Fruit fly (Drosophila melanogaster) whole organism, embryonic: Measurements from ENCODE around the gene RpS30.
A peak's percentile ranks its signal among the peaks of the same experiment; 100 is the strongest.

Experiments
- B-H1 ChIP-seq: fragments of 200-800 bp; sonication (Bioruptor generic); IDR thresholded peaks from 3 replicates; pipeline ENCODE4 v1.3.6; 2022; ENCODE audit warnings: missing biosample characterization, missing genetic modification characterization
- B-H2 ChIP-seq: fragments of 200-800 bp; sonication (Bioruptor generic); optimal IDR thresholded peaks from 2 replicates; lab custom pipeline; 2018; ENCODE audit warnings: missing biosample characterization, mild to moderate bottlenecking, missing genetic modification characterization
- Bgb ChIP-seq: fragments of 200-800 bp; sonication (Bioruptor generic); IDR thresholded peaks from 2 replicates; pipeline ENCODE4 v1.3.6; 2022; ENCODE audit warnings: missing biosample characterization, missing genetic modification characterization; ENCODE audit not compliant: partially characterized antibody
- CG10267 ChIP-seq: fragments of 200-800 bp; sonication (Bioruptor generic); optimal IDR thresholded peaks from 2 replicates; lab custom pipeline; 2018; ENCODE audit warnings: missing biosample characterization, mild to moderate bottlenecking, missing genetic modification characterization, moderate library complexity
- CG10321 ChIP-seq: fragments of 200-800 bp; sonication (Bioruptor generic); IDR thresholded peaks from 2 replicates; pipeline ENCODE4 v1.3.6; 2022; ENCODE audit warnings: missing biosample characterization, missing genetic modification characterization
- CG10543 ChIP-seq: fragments of 200-800 bp; sonication (Bioruptor generic); optimal IDR thresholded peaks from 3 replicates; lab custom pipeline; 2017; ENCODE audit warnings: missing biosample characterization, mild to moderate bottlenecking, missing genetic modification characterization, moderate library complexity
- CG11093 ChIP-seq: fragments of 200-800 bp; sonication (Bioruptor generic); IDR thresholded peaks from 3 replicates; pipeline ENCODE4 v1.3.6; 2022; ENCODE audit warnings: missing biosample characterization, missing genetic modification characterization
- CG11560 ChIP-seq: fragments of 200-800 bp; sonication (Bioruptor generic); IDR thresholded peaks from 3 replicates; pipeline ENCODE4 v1.3.6; 2022; ENCODE audit warnings: missing biosample characterization, missing genetic modification characterization
- CG15269 ChIP-seq: fragments of 200-800 bp; sonication (Bioruptor generic); optimal IDR thresholded peaks from 2 replicates; lab custom pipeline; 2018; ENCODE audit warnings: missing biosample characterization, mild to moderate bottlenecking, missing genetic modification characterization, moderate library complexity
- CG17361 ChIP-seq: fragments of 200-800 bp; sonication (Bioruptor generic); IDR thresholded peaks from 3 replicates; pipeline ENCODE4 v1.3.6; 2022; ENCODE audit warnings: missing biosample characterization, missing genetic modification characterization
- CG17612 ChIP-seq: fragments of 200-800 bp; sonication (Bioruptor generic); IDR thresholded peaks from 2 replicates; pipeline ENCODE4 v1.3.6; 2022; ENCODE audit warnings: missing biosample characterization, missing genetic modification characterization
- CG17829 ChIP-seq: fragments of 200-800 bp; optimal IDR thresholded peaks from 2 replicates; lab custom pipeline; 2019; ENCODE audit warnings: missing biosample characterization, mild to moderate bottlenecking, missing genetic modification characterization, moderate library complexity
- CG2875 ChIP-seq: fragments of 200-800 bp; sonication (Bioruptor generic); optimal IDR thresholded peaks from 2 replicates; lab custom pipeline; 2017; ENCODE audit warnings: missing biosample characterization, mild to moderate bottlenecking, missing genetic modification characterization, missing genetic modification reagents
- CG30403 ChIP-seq: fragments of 200-800 bp; sonication (Bioruptor generic); optimal IDR thresholded peaks from 3 replicates; lab custom pipeline; 2016; ENCODE audit warnings: missing biosample characterization, missing genetic modification characterization
- CG32532 ChIP-seq: fragments of 200-800 bp; sonication (Bioruptor generic); IDR thresholded peaks from 2 replicates; pipeline ENCODE4 v1.3.6; 2022; ENCODE audit warnings: missing biosample characterization, missing genetic modification characterization
- CG32767 ChIP-seq: fragments of 200-800 bp; sonication (Bioruptor generic); IDR thresholded peaks from 2 replicates; pipeline ENCODE4 v1.3.6; 2022; ENCODE audit warnings: missing biosample characterization, missing genetic modification characterization
- CG3838 ChIP-seq: fragments of 200-800 bp; sonication (Bioruptor generic); optimal IDR thresholded peaks from 3 replicates; lab custom pipeline; 2016; ENCODE audit warnings: missing biosample characterization, missing genetic modification characterization
- CG4328 ChIP-seq: fragments of 200-800 bp; sonication (Bioruptor generic); optimal IDR thresholded peaks from 3 replicates; lab custom pipeline; 2017; ENCODE audit warnings: missing biosample characterization, missing genetic modification reagents, missing genetic modification characterization
- CG7745 ChIP-seq: fragments of 200-800 bp; sonication (Bioruptor generic); optimal IDR thresholded peaks from 2 replicates; lab custom pipeline; 2018; ENCODE audit warnings: missing biosample characterization, mild to moderate bottlenecking, missing genetic modification characterization, moderate library complexity
- CG9797 ChIP-seq: fragments of 200-800 bp; sonication (Bioruptor generic); optimal IDR thresholded peaks from 3 replicates; lab custom pipeline; 2018; ENCODE audit warnings: missing biosample characterization, mild to moderate bottlenecking, missing genetic modification characterization
- Dbx ChIP-seq: fragments of 200-800 bp; sonication (Bioruptor generic); IDR thresholded peaks from 3 replicates; pipeline ENCODE4 v1.3.6; 2022; ENCODE audit warnings: missing biosample characterization, missing genetic modification characterization
- ERR ChIP-seq: fragments of 200-800 bp; sonication (Bioruptor generic); optimal IDR thresholded peaks from 2 replicates; lab custom pipeline; 2016; ENCODE audit warnings: missing biosample characterization, missing genetic modification characterization
- Hmr ChIP-seq: fragments of 200-800 bp; sonication (Bioruptor generic); optimal IDR thresholded peaks from 3 replicates; lab custom pipeline; 2017; ENCODE audit warnings: mild to moderate bottlenecking, missing biosample characterization, missing genetic modification reagents, missing genetic modification characterization
- Lim3 ChIP-seq: fragments of 200-800 bp; sonication (Bioruptor generic); IDR thresholded peaks from 2 replicates; pipeline ENCODE4 v1.3.6; 2022; ENCODE audit warnings: missing biosample characterization, missing genetic modification characterization
- NC2α ChIP-seq: fragments of 200-800 bp; sonication (Bioruptor generic); optimal IDR thresholded peaks from 2 replicates; lab custom pipeline; 2016; ENCODE audit warnings: missing biosample characterization, missing genetic modification characterization
- NC2β ChIP-seq: fragments of 200-800 bp; sonication (Bioruptor generic); optimal IDR thresholded peaks from 2 replicates; lab custom pipeline; 2016; ENCODE audit warnings: missing biosample characterization, missing genetic modification characterization
- Sox100B ChIP-seq: fragments of 200-800 bp; sonication (Bioruptor generic); optimal IDR thresholded peaks from 3 replicates; lab custom pipeline; 2018; ENCODE audit warnings: missing biosample characterization, mild to moderate bottlenecking, missing genetic modification characterization
- Usf ChIP-seq: fragments of 200-800 bp; sonication (Bioruptor generic); optimal IDR thresholded peaks from 2 replicates; lab custom pipeline; 2017; ENCODE audit warnings: missing genotype, missing biosample characterization, missing genetic modification characterization
- ase ChIP-seq: fragments of 200-800 bp; sonication (Bioruptor generic); IDR thresholded peaks from 3 replicates; pipeline ENCODE4 v1.3.6; 2022; ENCODE audit warnings: missing biosample characterization, missing genetic modification characterization
- btn ChIP-seq: fragments of 200-800 bp; sonication (Bioruptor generic); optimal IDR thresholded peaks from 2 replicates; lab custom pipeline; 2016; ENCODE audit warnings: missing biosample characterization, missing genetic modification characterization
- dmrt11E ChIP-seq: fragments of 200-800 bp; sonication (Bioruptor generic); optimal IDR thresholded peaks from 3 replicates; lab custom pipeline; 2018; ENCODE audit warnings: missing biosample characterization, mild to moderate bottlenecking, missing genetic modification characterization, moderate library complexity
- dpn ChIP-seq, 2 experiments: fragments of 200-800 bp; sonication (Bioruptor generic); optimal IDR thresholded peaks; 3 replicates each; lab custom pipeline; 2016; ENCODE audit warnings: missing biosample characterization in 2 of 2, missing genetic modification characterization in 2 of 2
- esg ChIP-seq: fragments of 200-800 bp; sonication (Bioruptor generic); conservative IDR thresholded peaks from 2 replicates; pipeline ENCODE4 v1.3.6; 2022; ENCODE audit warnings: missing biosample characterization, missing genetic modification characterization
- eve ChIP-seq, 2 experiments: fragments of >200 bp; optimal IDR thresholded peaks; 2 replicates each; lab custom pipeline; 2017; ENCODE audit warnings: missing biosample characterization in 2 of 2, missing genetic modification characterization in 2 of 2
- ewg ChIP-seq: fragments of 200-800 bp; sonication (Bioruptor generic); optimal IDR thresholded peaks from 3 replicates; lab custom pipeline; 2017; ENCODE audit warnings: mild to moderate bottlenecking, missing biosample characterization, missing genetic modification reagents, missing genetic modification characterization
- fd64A ChIP-seq: fragments of 200-800 bp; sonication (Bioruptor generic); optimal IDR thresholded peaks from 3 replicates; lab custom pipeline; 2018; ENCODE audit warnings: missing biosample characterization, mild to moderate bottlenecking, missing genetic modification characterization
- gem ChIP-seq: fragments of 200-800 bp; sonication (Bioruptor generic); optimal IDR thresholded peaks from 2 replicates; lab custom pipeline; 2019; ENCODE audit warnings: missing biosample characterization, mild to moderate bottlenecking, missing genetic modification characterization, moderate library complexity
- grau ChIP-seq: fragments of 200-800 bp; optimal IDR thresholded peaks from 3 replicates; lab custom pipeline; 2019; ENCODE audit warnings: missing biosample characterization, mild to moderate bottlenecking, missing genetic modification characterization, moderate library complexity
- gro ChIP-seq: fragments of 200-800 bp; sonication (Bioruptor generic); optimal IDR thresholded peaks from 2 replicates; lab custom pipeline; 2016; ENCODE audit warnings: missing biosample characterization, missing genetic modification characterization
- lola ChIP-seq, 3 experiments: fragments of >200 bp in 2 of 3; fragments of 200-800 bp in 1 of 3; sonication (Bioruptor generic) in 1 of 3; optimal IDR thresholded peaks; 2 replicates each; lab custom pipeline; 2017 to 2019; ENCODE audit warnings: missing biosample characterization in 3 of 3, missing genetic modification characterization in 3 of 3, mild to moderate bottlenecking in 1 of 3, moderate library complexity in 1 of 3
- lov ChIP-seq, 2 experiments: fragments of 200-800 bp in 1 of 2; fragments of >200 bp in 1 of 2; sonication (Bioruptor generic) in 1 of 2; IDR thresholded peaks in 1 of 2; optimal IDR thresholded peaks in 1 of 2; 2 replicates in 1 of 2; 3 replicates in 1 of 2; pipeline versions ENCODE4 v1.3.6 to Lab custom; 2017 to 2022; ENCODE audit warnings: missing biosample characterization in 1 of 2, missing genetic modification characterization in 1 of 2
- org-1 ChIP-seq: fragments of 200-800 bp; sonication (Bioruptor generic); optimal IDR thresholded peaks from 2 replicates; lab custom pipeline; 2017; ENCODE audit warnings: missing biosample characterization, missing genetic modification characterization
- prd ChIP-seq, 3 experiments: fragments of >200 bp in 2 of 3; fragments of 200-800 bp in 1 of 3; sonication (Bioruptor generic) in 1 of 3; optimal IDR thresholded peaks in 2 of 3; IDR thresholded peaks in 1 of 3; 2 replicates in 2 of 3; 3 replicates in 1 of 3; pipeline versions ENCODE4 v1.3.6 to Lab custom; 2017 to 2022; ENCODE audit warnings: missing biosample characterization in 1 of 3, missing genetic modification characterization in 1 of 3
- pros ChIP-seq: fragments of 200-800 bp; sonication (Bioruptor generic); optimal IDR thresholded peaks from 3 replicates; lab custom pipeline; 2019; ENCODE audit warnings: missing biosample characterization, mild to moderate bottlenecking, missing genetic modification characterization, moderate library complexity
- tup ChIP-seq: fragments of 200-800 bp; sonication (Bioruptor generic); optimal IDR thresholded peaks from 2 replicates; lab custom pipeline; 2016; ENCODE audit warnings: missing biosample characterization, mild to moderate bottlenecking, missing genetic modification characterization, moderate library complexity
- twi ChIP-seq: fragments of 200-800 bp; optimal IDR thresholded peaks from 2 replicates; lab custom pipeline; 2019; ENCODE audit warnings: missing biosample characterization, mild to moderate bottlenecking, missing genetic modification characterization, moderate library complexity
- z ChIP-seq: fragments of 200-800 bp; sonication (Bioruptor generic); IDR thresholded peaks from 3 replicates; pipeline ENCODE4 v1.3.6; 2022; ENCODE audit warnings: missing biosample characterization, missing genetic modification characterization
- zfh2 ChIP-seq: fragments of 200-800 bp; sonication (Bioruptor generic); optimal IDR thresholded peaks from 2 replicates; lab custom pipeline; 2016; ENCODE audit warnings: missing biosample characterization, missing genetic modification characterization

RpS30 gene

dm6 chr3R:20829416-20830131 is 20.7 kb upstream of the RpS30 start (continued):
- peak; percentile 54 for TF ChIP-seq ewg (GFP tag; lab: Kevin White, UChicago)
- no peak for TF ChIP-seq CG17612 (GFP tag; lab: Robert Waterston, UW)
- TF ChIP-seq B-H1 (GFP tag; lab: Robert Waterston, UW): no peak
- peak; percentile 12 for TF ChIP-seq CG10267
- peak; percentile 93 for TF ChIP-seq CG10543
- peak; percentile 49 for TF ChIP-seq CG30403 (GFP tag; lab: Kevin White, UChicago)
- peak; percentile 59; the same call in 1 of the 2 replicates for TF ChIP-seq Bgb (GFP tag; lab: Robert Waterston, UW)
- no peak for TF ChIP-seq eve (GFP tag; optimal IDR thresholded peaks at IDR 0.05; lab: Kevin White, UChicago)
- no peak for TF ChIP-seq zfh2 (GFP tag; lab: Kevin White, UChicago)
- peak; percentile 77 for TF ChIP-seq CG17361
- no peak for TF ChIP-seq fd64A (GFP tag; lab: Kevin White, UChicago)
- TF ChIP-seq grau (tag; lab: Kevin White, UChicago): peak; percentile 28
- peak; percentile 16 for TF ChIP-seq CG17829 (tag; lab: Kevin White, UChicago)
- TF ChIP-seq esg (GFP tag; lab: Robert Waterston, UW): peak; percentile 27
- no peak for TF ChIP-seq dpn (GFP tag; optimal IDR thresholded peaks at IDR 0.05; lab: Kevin White, UChicago)
- TF ChIP-seq Sox100B (GFP tag; lab: Kevin White, UChicago): peak; percentile 52
- TF ChIP-seq CG32532 (GFP tag; lab: Robert Waterston, UW): peak; percentile 53
- TF ChIP-seq CG4328: no peak
- peak; percentile 61 for TF ChIP-seq gem
- TF ChIP-seq CG15269 (tag; lab: Kevin White, UChicago): peak; percentile 53
- no peak for TF ChIP-seq tup
- no peak for TF ChIP-seq CG7745 (tag; lab: Kevin White, UChicago)
- no peak for TF ChIP-seq btn (GFP tag; lab: Kevin White, UChicago)
- no peak for TF ChIP-seq Usf (GFP tag; lab: Kevin White, UChicago)
- TF ChIP-seq CG2875: no peak
- peak; percentile 98 for TF ChIP-seq twi (tag; lab: Kevin White, UChicago)
- no peak for TF ChIP-seq org-1 (GFP tag; lab: Kevin White, UChicago)
- no peak for TF ChIP-seq gro
- TF ChIP-seq CG32767: peak; percentile 46; the same call in 1 of the 2 replicates
- no peak for TF ChIP-seq NC2α (GFP tag; lab: Kevin White, UChicago)
- TF ChIP-seq ase (GFP tag; lab: Robert Waterston, UW): no peak
- peak; percentile 36 for TF ChIP-seq dmrt11E
- no peak for TF ChIP-seq CG11093 (GFP tag; lab: Robert Waterston, UW)
- no peak for TF ChIP-seq NC2β
- no peak for TF ChIP-seq lov (optimal IDR thresholded peaks at IDR 0.05; lab: Kevin White, UChicago)
- TF ChIP-seq lov (GFP tag; IDR thresholded peaks at IDR 0.05; lab: Robert Waterston, UW): 0 out of 3 replicates have a peak, but pooled peaks have one; percentile 59
- TF ChIP-seq CG10321: peak; percentile 39; the same call in 1 of the 2 replicates
- no peak for TF ChIP-seq CG9797 (GFP tag; lab: Kevin White, UChicago)
- 0 out of 3 replicates have a peak, but pooled peaks have one; percentile 5 for TF ChIP-seq z (GFP tag; lab: Robert Waterston, UW)
- TF ChIP-seq Hmr (GFP tag; lab: Kevin White, UChicago): no peak
- TF ChIP-seq CG11560 (tag; lab: Robert Waterston, UW): no peak
- TF ChIP-seq B-H2 (GFP tag; lab: Kevin White, UChicago): peak; percentile 60
- no peak for TF ChIP-seq Lim3
- TF ChIP-seq Dbx (GFP tag; lab: Robert Waterston, UW): peak; percentile 13; the same call in 2 of the 3 replicates
- peak; percentile 24 for TF ChIP-seq pros (GFP tag; lab: Kevin White, UChicago)
- TF ChIP-seq CG3838 (GFP tag; lab: Kevin White, UChicago): no peak
- peak in 1 of 3 experiments; percentile 50 for TF ChIP-seq lola (GFP tag; optimal IDR thresholded peaks at IDR 0.05; lab: Kevin White, UChicago)
- TF ChIP-seq prd (optimal IDR thresholded peaks at IDR 0.05; lab: Kevin White, UChicago): no peak
- TF ChIP-seq prd (GFP tag; IDR thresholded peaks at IDR 0.05; lab: Robert Waterston, UW): peak; percentile 23; the same call in 2 of the 3 replicates
- no peak for TF ChIP-seq ERR (GFP tag; lab: Kevin White, UChicago)
